Worm (Caenorhabditis elegans) whole organism, early embryonic: ENCODE measurements around the gene tsp-14.

Experiments used
- B0310.2 ChIP-seq: sonication (generic microtip); optimal IDR thresholded peaks from 2 replicates; lab custom pipeline; 2016; ENCODE audit warnings: mild to moderate bottlenecking, missing genetic modification characterization, missing compliant biosample characterization
- F13C5.2 ChIP-seq: sonication (generic microtip); optimal IDR thresholded peaks from 2 replicates; lab custom pipeline; 2017; ENCODE audit warnings: mild to moderate bottlenecking, missing genetic modification characterization, inconsistent platforms, missing compliant biosample characterization
- aly-1 ChIP-seq: sonication (generic microtip); optimal IDR thresholded peaks from 2 replicates; lab custom pipeline; 2016; ENCODE audit warnings: missing genetic modification characterization, missing compliant biosample characterization
- ama-1 ChIP-seq: fragments of 150-350 bp; optimal IDR thresholded peaks from 2 replicates; lab custom pipeline; 2014
- ceh-13 ChIP-seq: fragments of 200-800 bp; sonication (Bioruptor generic); optimal IDR thresholded peaks from 2 replicates; lab custom pipeline; 2018; ENCODE audit warnings: mild to moderate bottlenecking, missing genetic modification characterization, missing compliant biosample characterization
- ceh-36 ChIP-seq: sonication (generic microtip); optimal IDR thresholded peaks from 2 replicates; lab custom pipeline; 2016; ENCODE audit warnings: missing genetic modification characterization, inconsistent platforms, missing compliant biosample characterization
- ets-7 ChIP-seq: sonication (generic microtip); optimal IDR thresholded peaks from 2 replicates; lab custom pipeline; 2016; ENCODE audit warnings: missing genotype, missing genetic modification characterization, missing compliant biosample characterization
- flt-1 ChIP-seq: fragments of 200-800 bp; sonication (Bioruptor generic); IDR thresholded peaks from 2 replicates; pipeline ENCODE4 v1.3.6; 2022; ENCODE audit warnings: missing genetic modification characterization, missing compliant biosample characterization
- hmbx-1 ChIP-seq: sonication (generic microtip); optimal IDR thresholded peaks from 2 replicates; lab custom pipeline; 2016; ENCODE audit warnings: mild to moderate bottlenecking, missing genetic modification characterization, missing compliant biosample characterization
- hmg-4 ChIP-seq: fragments of 200-800 bp; sonication (Bioruptor generic); optimal IDR thresholded peaks from 2 replicates; lab custom pipeline; 2018; ENCODE audit warnings: mild to moderate bottlenecking, missing genetic modification characterization, missing compliant biosample characterization
- hnd-1 ChIP-seq: sonication (generic microtip); optimal IDR thresholded peaks from 2 replicates; lab custom pipeline; 2016; ENCODE audit warnings: missing genetic modification characterization, missing compliant biosample characterization
- pes-1 ChIP-seq: fragments of 200-800 bp; sonication (Bioruptor generic); IDR thresholded peaks from 2 replicates; pipeline ENCODE4 v1.3.6; 2022; ENCODE audit warnings: missing genetic modification reagents, missing genetic modification characterization, missing compliant biosample characterization
- scrt-1 ChIP-seq: fragments of 200-800 bp; sonication (Bioruptor generic); IDR thresholded peaks from 2 replicates; pipeline ENCODE4 v1.3.6; 2022; ENCODE audit warnings: missing genetic modification characterization, missing compliant biosample characterization
- sea-1 ChIP-seq: fragments of 200-800 bp; sonication (Bioruptor generic); conservative IDR thresholded peaks from 2 replicates; pipeline ENCODE4 v1.3.6; 2022; ENCODE audit warnings: missing genetic modification characterization, missing compliant biosample characterization
- tbx-11 ChIP-seq: fragments of 200-800 bp; sonication (Bioruptor generic); IDR thresholded peaks from 2 replicates; pipeline ENCODE4 v1.3.6; 2022; ENCODE audit warnings: missing genetic modification characterization, missing compliant biosample characterization
- tbx-37 ChIP-seq: fragments of 200-800 bp; sonication (Bioruptor generic); conservative IDR thresholded peaks from 2 replicates; pipeline ENCODE4 v1.3.6; 2022; ENCODE audit warnings: missing genetic modification reagents, missing genetic modification characterization, missing compliant biosample characterization
- tra-4 ChIP-seq: sonication (generic microtip); optimal IDR thresholded peaks from 2 replicates; lab custom pipeline; 2017; ENCODE audit warnings: missing genetic modification characterization, missing compliant biosample characterization

Gene tsp-14

DNA sequence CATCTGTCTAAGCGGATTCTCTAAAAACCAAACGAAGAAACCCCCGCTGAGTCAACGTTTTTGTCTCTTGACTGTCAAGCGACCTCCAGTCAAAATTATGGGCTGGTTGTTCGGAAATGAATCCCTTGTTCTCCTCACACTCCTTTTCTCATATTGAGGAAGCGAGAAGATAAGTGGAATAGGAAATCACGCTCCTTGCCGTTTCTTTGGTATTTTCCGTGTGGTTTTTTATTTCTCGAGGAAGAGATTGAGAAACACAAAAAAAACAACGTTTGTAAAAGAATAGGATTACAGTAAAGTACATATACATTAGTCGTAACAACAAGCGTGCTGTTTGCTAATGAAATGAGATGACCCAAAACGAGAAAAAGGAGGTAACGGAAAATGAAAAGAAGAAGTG lies at the start of gene tsp-14:
TSS of gene tsp-14 (minus strand) at position 62 of the 400 bp plus-strand sequence.
- TF ChIP-seq hmbx-1 (tag; lab: Kevin White, UChicago): no peak
- no peak for TF ChIP-seq ceh-13 (GFP tag; lab: Kevin White, UChicago)
- TF ChIP-seq B0310.2: no peak
- TF ChIP-seq ets-7 (tag; lab: Kevin White, UChicago): no peak
- TF ChIP-seq hmg-4 (GFP tag; lab: Kevin White, UChicago): no peak
- no peak for TF ChIP-seq tra-4 (tag; lab: Kevin White, UChicago)
- no peak for TF ChIP-seq tbx-37
- no peak for TF ChIP-seq hnd-1 (tag; lab: Kevin White, UChicago)
- no peak for TF ChIP-seq scrt-1 (GFP tag; lab: Robert Waterston, UW)

DNA sequence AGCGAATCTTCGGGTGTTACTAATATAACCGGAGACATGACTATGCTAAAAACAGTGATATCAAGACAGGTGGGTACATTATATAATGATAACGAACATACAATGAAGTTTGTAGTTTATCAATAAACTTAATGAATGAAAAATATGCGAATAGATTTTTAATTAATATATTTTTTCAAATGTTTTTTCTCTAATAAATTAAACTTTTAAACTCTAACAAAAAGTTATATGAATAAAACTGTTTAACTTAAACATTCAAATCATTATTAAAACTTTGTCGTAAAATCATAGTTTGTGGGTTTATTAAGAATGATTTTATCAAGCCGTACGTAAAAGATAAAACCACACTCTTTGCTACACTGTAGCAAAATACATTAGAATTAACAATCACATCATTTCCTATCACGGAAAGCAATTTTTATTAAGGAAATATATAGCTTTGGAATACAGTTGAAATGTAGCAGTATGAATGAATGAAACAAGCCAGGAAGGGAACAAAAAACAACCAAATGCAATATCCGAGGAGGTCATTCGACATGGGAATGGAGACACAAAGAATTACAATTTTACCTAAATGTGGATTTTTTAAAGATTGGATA lies 44.3 kb upstream of the tsp-14 start, which contains the start of gene K05B2.4:
TSS of gene K05B2.4 (minus strand) at position 51 of the 599 bp plus-strand sequence.
- TF ChIP-seq tbx-11 (GFP tag; lab: Robert Waterston, UW) (no peak), ceh-13 (GFP tag; lab: Kevin White, UChicago) (no peak), sea-1 (GFP tag; lab: Robert Waterston, UW) (no peak), tbx-37 (no peak), hmg-4 (GFP tag; lab: Kevin White, UChicago) (no peak), pes-1 (GFP tag; lab: Robert Waterston, UW) (no peak), hnd-1 (tag; lab: Kevin White, UChicago) (no peak), ama-1 (no peak), ets-7 (tag; lab: Kevin White, UChicago) (no peak), flt-1 (GFP tag; lab: Robert Waterston, UW) (no peak)

DNA sequence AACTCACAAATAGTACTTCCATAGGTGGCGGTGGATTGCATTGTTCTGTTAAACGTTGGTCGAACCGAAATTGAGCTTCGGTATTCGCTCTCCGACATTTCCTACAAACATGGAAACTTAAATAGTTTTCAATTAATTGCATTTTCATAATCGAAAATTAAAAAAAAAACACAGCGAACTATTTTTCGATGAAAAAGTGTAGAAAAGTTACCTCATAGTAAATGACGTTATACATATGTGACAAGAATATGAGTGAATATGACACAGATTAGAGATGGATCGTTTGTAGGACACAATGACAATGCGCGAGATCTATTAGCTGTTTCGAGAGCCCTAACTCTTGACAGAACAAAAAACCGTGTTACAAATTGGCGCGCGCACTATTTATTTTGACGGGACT lies 39.1 kb upstream of the tsp-14 start, which contains the start of gene ifa-4:
TSS of gene ifa-4 (minus strand) at position 101 of the 400 bp plus-strand sequence.
- TF ChIP-seq B0310.2 (no peak), F13C5.2 (tag; lab: Kevin White, UChicago) (no peak), tra-4 (tag; lab: Kevin White, UChicago) (no peak), tbx-11 (GFP tag; lab: Robert Waterston, UW) (no peak), ceh-13 (GFP tag; lab: Kevin White, UChicago) (no peak), pes-1 (GFP tag; lab: Robert Waterston, UW) (no peak), hmg-4 (GFP tag; lab: Kevin White, UChicago) (no peak)

- TF ChIP-seq ceh-13 (GFP tag; lab: Kevin White, UChicago) (no peak), scrt-1 (GFP tag; lab: Robert Waterston, UW) (no peak), B0310.2 (no peak), tra-4 (tag; lab: Kevin White, UChicago) (no peak), hmbx-1 (tag; lab: Kevin White, UChicago) (no peak), tbx-11 (GFP tag; lab: Robert Waterston, UW) (no peak), flt-1 (GFP tag; lab: Robert Waterston, UW) (no peak), ama-1 (no peak), aly-1 (tag; lab: Kevin White, UChicago) (no peak), tbx-37 (no peak), sea-1 (GFP tag; lab: Robert Waterston, UW) (no peak), F13C5.2 (tag; lab: Kevin White, UChicago) (no peak), hmg-4 (GFP tag; lab: Kevin White, UChicago) (no peak), ets-7 (tag; lab: Kevin White, UChicago) (no peak), hnd-1 (tag; lab: Kevin White, UChicago) (no peak)
Measured at ce11 chrX:4914464-4914863, 37.7 kb upstream of the tsp-14 start.

DNA sequence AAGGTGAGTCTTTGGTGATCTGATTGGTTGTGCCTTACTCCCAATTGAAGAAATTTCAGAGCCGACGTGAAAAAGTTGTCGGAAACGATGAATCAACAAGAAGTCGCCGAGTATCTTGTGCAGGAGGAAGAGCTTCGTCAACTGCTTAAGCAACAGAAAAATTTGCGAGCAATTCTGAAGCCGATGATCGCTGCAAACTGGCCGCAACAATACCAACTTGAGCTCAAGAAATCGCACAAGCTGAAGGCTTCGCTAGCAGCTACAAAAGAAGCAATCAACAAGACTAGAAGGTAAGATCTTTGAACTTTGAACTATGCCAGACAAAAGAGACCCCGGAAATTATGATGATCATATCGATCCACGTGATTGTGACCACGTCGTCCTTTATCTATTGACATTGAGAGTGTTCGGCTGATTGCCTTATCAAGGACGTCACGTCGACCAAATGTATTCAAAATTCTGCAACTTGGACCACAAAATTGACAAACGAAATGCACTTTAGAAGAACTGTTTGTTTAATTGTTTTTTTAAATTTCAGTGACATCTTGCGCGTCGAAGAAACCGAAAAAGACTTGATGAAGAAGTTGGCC lies 34.6 kb upstream of the tsp-14 start:
- TF ChIP-seq hnd-1 (tag; lab: Kevin White, UChicago): no peak
- no peak for TF ChIP-seq sea-1 (GFP tag; lab: Robert Waterston, UW)
- no peak for TF ChIP-seq tbx-37
- no peak for TF ChIP-seq ama-1
- TF ChIP-seq pes-1 (GFP tag; lab: Robert Waterston, UW): no peak
- TF ChIP-seq hmbx-1 (tag; lab: Kevin White, UChicago): no peak
- TF ChIP-seq tra-4 (tag; lab: Kevin White, UChicago): no peak
- no peak for TF ChIP-seq ceh-36 (tag; lab: Kevin White, UChicago)
- TF ChIP-seq scrt-1 (GFP tag; lab: Robert Waterston, UW): no peak
- TF ChIP-seq ets-7 (tag; lab: Kevin White, UChicago): no peak
- TF ChIP-seq tbx-11 (GFP tag; lab: Robert Waterston, UW): no peak
- TF ChIP-seq aly-1 (tag; lab: Kevin White, UChicago): no peak
- TF ChIP-seq F13C5.2 (tag; lab: Kevin White, UChicago): no peak
- TF ChIP-seq ceh-13 (GFP tag; lab: Kevin White, UChicago): no peak

DNA sequence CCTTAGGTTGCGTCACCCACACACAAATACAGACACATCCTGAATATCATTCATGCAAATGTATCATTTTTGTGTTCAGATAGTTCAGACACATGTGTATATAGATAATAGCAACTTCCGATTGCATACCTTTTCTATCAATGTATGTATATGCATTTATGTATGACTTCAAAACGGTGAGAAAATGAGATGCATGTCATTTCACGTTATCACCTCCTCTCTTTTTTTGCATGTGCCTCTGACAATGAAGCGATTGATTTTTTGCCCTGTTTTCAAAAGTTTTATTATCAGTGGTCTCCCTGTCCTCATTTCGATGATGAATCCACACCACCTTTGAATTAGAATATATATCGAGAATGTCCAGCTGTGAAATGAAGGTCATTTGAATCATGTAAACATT lies 29.0 kb upstream of the tsp-14 start, which contains the start of gene K05B2.2:
TSS of gene K05B2.2 (plus strand) at position 278 of the 400 bp plus-strand sequence.
- TF ChIP-seq sea-1 (GFP tag; lab: Robert Waterston, UW) (no peak), hmbx-1 (tag; lab: Kevin White, UChicago) (no peak), ceh-36 (tag; lab: Kevin White, UChicago) (no peak), tbx-37 (no peak), F13C5.2 (tag; lab: Kevin White, UChicago) (no peak), tra-4 (tag; lab: Kevin White, UChicago) (no peak), B0310.2 (no peak), tbx-11 (GFP tag; lab: Robert Waterston, UW) (no peak), ama-1 (no peak), flt-1 (GFP tag; lab: Robert Waterston, UW) (no peak), pes-1 (GFP tag; lab: Robert Waterston, UW) (no peak), ets-7 (tag; lab: Kevin White, UChicago) (no peak), scrt-1 (GFP tag; lab: Robert Waterston, UW) (no peak), hmg-4 (GFP tag; lab: Kevin White, UChicago) (no peak), hnd-1 (tag; lab: Kevin White, UChicago) (no peak), aly-1 (tag; lab: Kevin White, UChicago) (no peak), ceh-13 (GFP tag; lab: Kevin White, UChicago) (no peak)
